Worm (Caenorhabditis elegans): ENCODE data around the gene W06G6.15.

- TF ChIP-seq nhr-77 (tag; optimal IDR thresholded peaks at IDR 0.05) (no peak), sea-2 (GFP tag; optimal IDR thresholded peaks at IDR 0.05) (no peak), skn-1 (tag; optimal IDR thresholded peaks at IDR 0.05) (no peak), elt-1 (tag; optimal IDR thresholded peaks at IDR 0.05) (no peak), nhr-11 (tag; optimal IDR thresholded peaks at IDR 0.05) (no peak), daf-12 (tag; optimal IDR thresholded peaks at IDR 0.05) (no peak), snpc-4 (tag; optimal IDR thresholded peaks at IDR 0.05) (no peak), R02D3.7 (tag; optimal IDR thresholded peaks at IDR 0.05) (no peak)
Measured at ce11 chrV:16622754-16623261, 31.5 kb upstream of the W06G6.15 start, which contains the start of gene Y70C5A.2.

Data from whole organism, L3 larva.